Fruit fly (Drosophila melanogaster) whole organism, embryonic: ENCODE results near the gene CNPYb.
A peak's percentile ranks its signal among the peaks of the same experiment; 100 is the strongest.

ENCODE experiments used
- Antp ChIP-seq: fragments of 200-800 bp; sonication (Bioruptor generic); optimal IDR thresholded peaks from 3 replicates; lab custom pipeline; 2016; ENCODE audit warnings: missing biosample characterization, missing genetic modification characterization
- BEAF-32 ChIP-seq: fragments of 200-800 bp; sonication (Bioruptor generic); optimal IDR thresholded peaks from 3 replicates; lab custom pipeline; 2017; ENCODE audit warnings: missing biosample characterization, missing genetic modification characterization, mild to moderate bottlenecking, moderate library complexity, missing genetic modification reagents
- CG10147 ChIP-seq: fragments of 200-800 bp; sonication (Bioruptor generic); optimal IDR thresholded peaks from 2 replicates; lab custom pipeline; 2019; ENCODE audit warnings: missing biosample characterization, mild to moderate bottlenecking, missing genetic modification characterization, moderate library complexity
- CG10959 ChIP-seq: fragments of 200-800 bp; sonication (Bioruptor generic); IDR thresholded peaks from 2 replicates; pipeline ENCODE4 v1.3.6; 2022; ENCODE audit warnings: missing biosample characterization, missing genetic modification characterization
- CG11696 ChIP-seq: fragments of 200-800 bp; sonication (Bioruptor generic); IDR thresholded peaks from 2 replicates; pipeline ENCODE4 v1.3.6; 2022; ENCODE audit warnings: missing biosample characterization, missing genetic modification characterization
- CG13894 ChIP-seq: fragments of 200-800 bp; sonication (Bioruptor generic); optimal IDR thresholded peaks from 3 replicates; lab custom pipeline; 2018; ENCODE audit warnings: missing biosample characterization, mild to moderate bottlenecking, missing genetic modification characterization, moderate library complexity
- CG17612 ChIP-seq: fragments of 200-800 bp; sonication (Bioruptor generic); IDR thresholded peaks from 2 replicates; pipeline ENCODE4 v1.3.6; 2022; ENCODE audit warnings: missing biosample characterization, missing genetic modification characterization
- CG2129 ChIP-seq: fragments of 200-800 bp; sonication (Bioruptor generic); IDR thresholded peaks from 2 replicates; pipeline ENCODE4 v1.3.6; 2022; ENCODE audit warnings: missing biosample characterization, missing genetic modification characterization; ENCODE audit not compliant: partially characterized antibody
- CG32767 ChIP-seq: fragments of 200-800 bp; sonication (Bioruptor generic); IDR thresholded peaks from 2 replicates; pipeline ENCODE4 v1.3.6; 2022; ENCODE audit warnings: missing biosample characterization, missing genetic modification characterization
- CG3838 ChIP-seq: fragments of 200-800 bp; sonication (Bioruptor generic); optimal IDR thresholded peaks from 3 replicates; lab custom pipeline; 2016; ENCODE audit warnings: missing biosample characterization, missing genetic modification characterization
- CG4854 ChIP-seq: fragments of 200-800 bp; sonication (Bioruptor generic); optimal IDR thresholded peaks from 2 replicates; lab custom pipeline; 2016; ENCODE audit warnings: missing biosample characterization, missing genetic modification characterization, inconsistent platforms
- CG8359 ChIP-seq: fragments of 200-800 bp; sonication (Bioruptor generic); optimal IDR thresholded peaks from 2 replicates; lab custom pipeline; 2017; ENCODE audit warnings: missing biosample characterization, mild to moderate bottlenecking, missing genetic modification characterization, borderline replicate concordance
- CG9437 ChIP-seq: fragments of 200-800 bp; sonication (Bioruptor generic); optimal IDR thresholded peaks from 2 replicates; lab custom pipeline; 2018; ENCODE audit warnings: missing biosample characterization, mild to moderate bottlenecking, missing genetic modification characterization
- CG9817 ChIP-seq: fragments of 200-800 bp; sonication (Bioruptor generic); optimal IDR thresholded peaks from 2 replicates; lab custom pipeline; 2018; ENCODE audit warnings: missing biosample characterization, mild to moderate bottlenecking, missing genetic modification characterization, moderate library complexity
- D ChIP-seq, 2 experiments: fragments of 200-800 bp in 1 of 2; fragments of >200 bp in 1 of 2; sonication (Bioruptor generic) in 1 of 2; optimal IDR thresholded peaks; 2 replicates in 1 of 2; 3 replicates in 1 of 2; lab custom pipeline; 2017; ENCODE audit warnings: mild to moderate bottlenecking in 1 of 2, missing biosample characterization in 1 of 2, missing genetic modification characterization in 1 of 2, missing genetic modification reagents in 1 of 2
- Dbx ChIP-seq: fragments of 200-800 bp; sonication (Bioruptor generic); IDR thresholded peaks from 3 replicates; pipeline ENCODE4 v1.3.6; 2022; ENCODE audit warnings: missing biosample characterization, missing genetic modification characterization
- Dp ChIP-seq: fragments of 200-800 bp; sonication (Bioruptor generic); optimal IDR thresholded peaks from 2 replicates; lab custom pipeline; 2018; ENCODE audit warnings: missing biosample characterization, mild to moderate bottlenecking, missing genetic modification characterization, moderate library complexity
- Eip74EF ChIP-seq, 2 experiments: fragments of 200-800 bp in 1 of 2; fragments of >200 bp in 1 of 2; sonication (Bioruptor generic) in 1 of 2; optimal IDR thresholded peaks; 2 replicates each; lab custom pipeline; 2017 to 2019; ENCODE audit warnings: missing biosample characterization in 2 of 2, missing genetic modification characterization in 2 of 2, mild to moderate bottlenecking in 1 of 2, moderate library complexity in 1 of 2
- NFAT ChIP-seq: fragments of 200-800 bp; sonication (Bioruptor generic); IDR thresholded peaks from 2 replicates; pipeline ENCODE4 v1.3.6; 2022; ENCODE audit warnings: missing biosample characterization, missing genetic modification characterization
- Nf-YC ChIP-seq: fragments of 200-800 bp; optimal IDR thresholded peaks from 3 replicates; lab custom pipeline; 2019; ENCODE audit warnings: missing biosample characterization, mild to moderate bottlenecking, missing genetic modification characterization, moderate library complexity
- Sry-δ ChIP-seq: fragments of 200-800 bp; sonication (Bioruptor generic); optimal IDR thresholded peaks from 2 replicates; lab custom pipeline; 2016; ENCODE audit warnings: missing biosample characterization, missing genetic modification characterization
- Ssrp ChIP-seq: fragments of 200-800 bp; sonication (Bioruptor generic); optimal IDR thresholded peaks from 2 replicates; lab custom pipeline; 2018; ENCODE audit warnings: missing biosample characterization, mild to moderate bottlenecking, missing genetic modification characterization, moderate library complexity
- TFAM ChIP-seq: fragments of 200-800 bp; sonication (Bioruptor generic); optimal IDR thresholded peaks from 2 replicates; lab custom pipeline; 2017; ENCODE audit warnings: missing biosample characterization, missing genetic modification characterization, inconsistent platforms
- Tbp ChIP-seq: fragments of >200 bp; optimal IDR thresholded peaks from 2 replicates; lab custom pipeline; 2018; ENCODE audit warnings: missing biosample characterization, missing genetic modification characterization
- amos ChIP-seq: fragments of 200-800 bp; sonication (Bioruptor generic); IDR thresholded peaks from 2 replicates; pipeline ENCODE4 v1.3.6; 2022; ENCODE audit warnings: missing biosample characterization, missing genetic modification characterization; ENCODE audit not compliant: partially characterized antibody
- bab2 ChIP-seq: fragments of 200-800 bp; sonication (Bioruptor generic); optimal IDR thresholded peaks from 2 replicates; lab custom pipeline; 2016; ENCODE audit warnings: missing biosample characterization, missing genetic modification characterization
- btn ChIP-seq: fragments of 200-800 bp; sonication (Bioruptor generic); optimal IDR thresholded peaks from 2 replicates; lab custom pipeline; 2016; ENCODE audit warnings: missing biosample characterization, missing genetic modification characterization
- crc ChIP-seq: fragments of 200-800 bp; sonication (Bioruptor generic); optimal IDR thresholded peaks from 2 replicates; lab custom pipeline; 2016; ENCODE audit warnings: missing biosample characterization, missing genetic modification characterization
- gsb-n ChIP-seq: fragments of 200-800 bp; sonication (Bioruptor generic); optimal IDR thresholded peaks from 3 replicates; lab custom pipeline; 2018; ENCODE audit warnings: missing biosample characterization, mild to moderate bottlenecking, missing genetic modification characterization
- lov ChIP-seq, 2 experiments: fragments of 200-800 bp in 1 of 2; fragments of >200 bp in 1 of 2; sonication (Bioruptor generic) in 1 of 2; IDR thresholded peaks in 1 of 2; optimal IDR thresholded peaks in 1 of 2; 2 replicates in 1 of 2; 3 replicates in 1 of 2; pipeline versions ENCODE4 v1.3.6 to Lab custom; 2017 to 2022; ENCODE audit warnings: missing biosample characterization in 1 of 2, missing genetic modification characterization in 1 of 2
- maf-S ChIP-seq: fragments of 200-800 bp; sonication (Bioruptor generic); optimal IDR thresholded peaks from 2 replicates; lab custom pipeline; 2016; ENCODE audit warnings: missing biosample characterization, missing genetic modification characterization
- nau ChIP-seq: fragments of 200-800 bp; sonication (Bioruptor generic); optimal IDR thresholded peaks from 3 replicates; lab custom pipeline; 2017; ENCODE audit warnings: missing biosample characterization, mild to moderate bottlenecking, missing genetic modification characterization, missing genetic modification reagents
- oc ChIP-seq: fragments of 200-800 bp; sonication (Bioruptor generic); optimal IDR thresholded peaks from 2 replicates; lab custom pipeline; 2018; ENCODE audit warnings: missing biosample characterization, mild to moderate bottlenecking, missing genetic modification characterization, moderate library complexity
- pnt ChIP-seq: fragments of 200-800 bp; sonication (Bioruptor generic); optimal IDR thresholded peaks from 3 replicates; lab custom pipeline; 2016; ENCODE audit warnings: missing biosample characterization, missing genetic modification characterization
- prd ChIP-seq, 3 experiments: fragments of >200 bp in 2 of 3; fragments of 200-800 bp in 1 of 3; sonication (Bioruptor generic) in 1 of 3; optimal IDR thresholded peaks in 2 of 3; IDR thresholded peaks in 1 of 3; 2 replicates in 2 of 3; 3 replicates in 1 of 3; pipeline versions ENCODE4 v1.3.6 to Lab custom; 2017 to 2022; ENCODE audit warnings: missing biosample characterization in 1 of 3, missing genetic modification characterization in 1 of 3
- pzg ChIP-seq: fragments of 200-800 bp; sonication (Bioruptor generic); optimal IDR thresholded peaks from 3 replicates; lab custom pipeline; 2018; ENCODE audit warnings: missing biosample characterization, mild to moderate bottlenecking, missing genetic modification characterization, moderate library complexity
- sc ChIP-seq, 3 experiments: fragments of >200 bp in 2 of 3; fragments of 200-800 bp in 1 of 3; sonication (Bioruptor generic) in 1 of 3; optimal IDR thresholded peaks; 2 replicates in 2 of 3; 3 replicates in 1 of 3; lab custom pipeline; 2017; ENCODE audit warnings: mild to moderate bottlenecking in 1 of 3, missing biosample characterization in 1 of 3, missing genetic modification characterization in 1 of 3, missing genetic modification reagents in 1 of 3
- schlank ChIP-seq: fragments of 200-800 bp; sonication (Bioruptor generic); optimal IDR thresholded peaks from 2 replicates; lab custom pipeline; 2018; ENCODE audit warnings: missing biosample characterization, mild to moderate bottlenecking, missing genetic modification characterization
- seq ChIP-seq: fragments of 200-800 bp; sonication (Bioruptor generic); IDR thresholded peaks from 2 replicates; pipeline ENCODE4 v1.3.6; 2022; ENCODE audit warnings: missing biosample characterization, missing genetic modification characterization
- tin ChIP-seq: fragments of 200-800 bp; sonication (Bioruptor generic); optimal IDR thresholded peaks from 3 replicates; lab custom pipeline; 2016; ENCODE audit warnings: missing biosample characterization, missing genetic modification characterization
- trh ChIP-seq: fragments of 200-800 bp; sonication (Bioruptor generic); optimal IDR thresholded peaks from 2 replicates; lab custom pipeline; 2016; ENCODE audit warnings: missing biosample characterization, missing genetic modification characterization
- tup ChIP-seq: fragments of 200-800 bp; sonication (Bioruptor generic); optimal IDR thresholded peaks from 2 replicates; lab custom pipeline; 2016; ENCODE audit warnings: missing biosample characterization, mild to moderate bottlenecking, missing genetic modification characterization, moderate library complexity
- tx ChIP-seq: fragments of 200-800 bp; sonication (Bioruptor generic); optimal IDR thresholded peaks from 2 replicates; lab custom pipeline; 2016; ENCODE audit warnings: missing biosample characterization, missing genetic modification characterization

CNPYb gene

dm6 chr3L:19079798-19080691 is 16.0 kb downstream of the CNPYb start (continued):
- TF ChIP-seq CG8359 (GFP tag; lab: Kevin White, UChicago) (no peak), sc (optimal IDR thresholded peaks at IDR 0.05; lab: Kevin White, UChicago) (no peak), sc (GFP tag; optimal IDR thresholded peaks at IDR 0.05; lab: Kevin White, UChicago) (no peak), oc (peak; percentile 8), BEAF-32 (GFP tag; lab: Kevin White, UChicago) (no peak), tin (GFP tag; lab: Kevin White, UChicago) (peak; percentile 23), prd (optimal IDR thresholded peaks at IDR 0.05; lab: Kevin White, UChicago) (no peak), prd (GFP tag; IDR thresholded peaks at IDR 0.05; lab: Robert Waterston, UW) (peak; percentile 18; the same call in 1 of the 3 replicates), btn (GFP tag; lab: Kevin White, UChicago) (no peak), schlank (tag; lab: Kevin White, UChicago) (no peak), tx (GFP tag; lab: Kevin White, UChicago) (no peak), CG11696 (GFP tag; lab: Robert Waterston, UW) (0 out of 2 replicates have a peak, but pooled peaks have one; percentile 9), bab2 (GFP tag; lab: Kevin White, UChicago) (no peak), seq (GFP tag; lab: Robert Waterston, UW) (no peak), CG2129 (GFP tag; lab: Robert Waterston, UW) (no peak), CG4854 (GFP tag; lab: Kevin White, UChicago) (no peak), TFAM (GFP tag; lab: Kevin White, UChicago) (no peak), Ssrp (tag; lab: Kevin White, UChicago) (peak; percentile 36), CG9437 (GFP tag; lab: Kevin White, UChicago) (peak; percentile 40), Eip74EF (GFP tag; optimal IDR thresholded peaks at IDR 0.05; lab: Kevin White, UChicago) (peak in 1 of 2 experiments; percentile 11), nau (GFP tag; lab: Kevin White, UChicago) (no peak), maf-S (GFP tag; lab: Kevin White, UChicago) (no peak), CG10959 (GFP tag; lab: Robert Waterston, UW) (no peak), trh (GFP tag; lab: Kevin White, UChicago) (no peak), Tbp (GFP tag; lab: Kevin White, UChicago) (no peak), CG17612 (GFP tag; lab: Robert Waterston, UW) (no peak), Antp (GFP tag; lab: Kevin White, UChicago) (no peak), CG3838 (GFP tag; lab: Kevin White, UChicago) (no peak), CG9817 (tag; lab: Kevin White, UChicago) (peak; percentile 1), D (optimal IDR thresholded peaks at IDR 0.05; lab: Kevin White, UChicago) (no peak), D (GFP tag; optimal IDR thresholded peaks at IDR 0.05; lab: Kevin White, UChicago) (no peak), Nf-YC (no peak), Sry-δ (GFP tag; lab: Kevin White, UChicago) (no peak), lov (optimal IDR thresholded peaks at IDR 0.05; lab: Kevin White, UChicago) (no peak), lov (GFP tag; IDR thresholded peaks at IDR 0.05; lab: Robert Waterston, UW) (no peak), pnt (GFP tag; lab: Kevin White, UChicago) (no peak), CG10147 (GFP tag; lab: Kevin White, UChicago) (peak; percentile 10), amos (GFP tag; lab: Robert Waterston, UW) (no peak), crc (no peak), Dbx (GFP tag; lab: Robert Waterston, UW) (0 out of 3 replicates have a peak, but pooled peaks have one; percentile 33), CG13894 (tag; lab: Kevin White, UChicago) (peak; percentile 41), pzg (GFP tag; lab: Kevin White, UChicago) (no peak), NFAT (GFP tag; lab: Robert Waterston, UW) (no peak), tup (no peak), gsb-n (tag; lab: Kevin White, UChicago) (peak; percentile 1), CG32767 (GFP tag; lab: Robert Waterston, UW) (no peak), Dp (GFP tag; lab: Kevin White, UChicago) (no peak)
